Worm (Caenorhabditis elegans): ENCODE measurements around the gene F58H1.2.

DNA sequence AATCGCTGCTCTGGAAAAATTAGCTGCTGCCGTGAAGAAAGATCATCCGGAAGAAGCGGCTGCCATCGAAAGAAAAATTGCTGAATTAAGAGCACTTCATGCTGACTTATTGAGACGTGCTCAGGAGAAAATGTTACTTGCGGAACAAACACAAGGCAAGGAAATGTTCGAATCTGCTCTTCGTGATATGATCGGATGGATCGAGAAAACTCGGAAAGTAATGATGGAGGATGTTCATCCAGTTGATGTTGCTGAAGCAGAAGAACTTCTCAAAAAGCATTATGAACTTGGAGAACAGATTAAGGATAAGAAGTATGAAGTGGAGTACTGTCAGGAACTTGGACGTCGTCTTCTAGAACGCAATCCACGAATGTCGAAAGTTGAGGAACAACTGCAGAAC, 22.9 kb upstream of the F58H1.2 start:
- no peak for TF ChIP-seq hmg-4 (GFP tag; optimal IDR thresholded peaks at IDR 0.05)
- TF ChIP-seq scrt-1 (GFP tag; IDR thresholded peaks at IDR 0.05), result no peak
- TF ChIP-seq ama-1 (optimal IDR thresholded peaks at IDR 0.05), result no peak
- TF ChIP-seq sea-1 (GFP tag; conservative IDR thresholded peaks at IDR 0.05), result no peak
